Worm (Caenorhabditis elegans) whole organism, L1 larva: ENCODE data around the gene Y41C4A.6.

Source experiments
- pqm-1 ChIP-seq: sonication (generic microtip); optimal IDR thresholded peaks from 3 replicates; lab custom pipeline; 2017; ENCODE audit warnings: missing biosample characterization, missing genetic modification characterization
- sptf-1 ChIP-seq: fragments of 150-350 bp; optimal IDR thresholded peaks from 2 replicates; lab custom pipeline; 2014; ENCODE audit warnings: missing biosample characterization, missing genetic modification characterization

- TF ChIP-seq sptf-1 (tag; lab: Kevin White, UChicago): no peak
- no peak for TF ChIP-seq pqm-1 (tag; lab: Kevin White, UChicago)
Observed at ce11 chrIII:11718548-11718947, 22.2 kb downstream of the Y41C4A.6 start, which contains the start of gene Y41C4A.9.
